Worm (Caenorhabditis elegans) whole organism, L4 larva: ENCODE data around the gene F38A1.15.

Experiments used
- pqm-1 ChIP-seq: sonication (generic microtip); optimal IDR thresholded peaks from 2 replicates; lab custom pipeline; 2017; ENCODE audit warnings: missing biosample characterization, missing genetic modification characterization
- rbr-2 ChIP-seq: sonication (generic microtip); optimal IDR thresholded peaks from 2 replicates; lab custom pipeline; 2016; ENCODE audit warnings: missing genotype, missing genetic modification characterization, missing compliant biosample characterization

DNA sequence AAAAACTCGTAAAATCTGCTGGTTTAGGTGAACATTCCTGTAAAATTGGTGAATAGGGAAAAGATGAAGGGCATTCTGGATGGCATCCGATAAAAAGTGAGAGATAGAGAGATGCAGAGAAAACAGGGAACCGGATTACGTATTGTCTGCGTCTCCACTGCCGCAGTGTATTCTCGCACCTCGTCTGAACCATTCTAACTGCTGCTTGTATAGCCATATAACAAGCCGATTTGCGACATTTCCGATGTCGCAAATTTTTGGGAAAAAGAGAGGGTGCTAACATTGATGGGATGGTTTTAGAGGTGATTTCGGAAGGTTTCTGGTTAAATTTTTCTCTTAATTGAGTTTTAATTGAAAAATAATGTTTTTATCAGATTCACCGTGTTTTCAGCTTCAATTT lies 22.0 kb downstream of the F38A1.15 start, which contains the start of gene W09G12.10:
- TF ChIP-seq pqm-1 (tag; lab: Kevin White, UChicago) (no peak), rbr-2 (no peak)
